Worm (Caenorhabditis elegans): ENCODE data around the gene F42A10.6.
A peak's percentile ranks its signal among the peaks of the same experiment; 100 is the strongest.

F42A10.6 gene

ce11 chrIII:6206161-6206853, 29.6 kb upstream of the F42A10.6 start, which contains the start of the genes sna-3 and rps-3 (continued):
- TF ChIP-seq nhr-90 (tag; optimal IDR thresholded peaks at IDR 0.05): no peak
- TF ChIP-seq ztf-3 (GFP tag; optimal IDR thresholded peaks at IDR 0.05): no peak
- no peak for TF ChIP-seq F39B2.1 (GFP tag; IDR thresholded peaks at IDR 0.05)
- no peak for TF ChIP-seq ceh-100 (GFP tag; IDR thresholded peaks at IDR 0.05)
- TF ChIP-seq ekl-4 (GFP tag; IDR thresholded peaks at IDR 0.05): no peak
- TF ChIP-seq mel-28 (tag; optimal IDR thresholded peaks at IDR 0.05; ENCODE audit: borderline replicate concordance): no peak
- TF ChIP-seq nfya-2 (GFP tag; IDR thresholded peaks at IDR 0.05): no peak
- TF ChIP-seq die-1 (tag; optimal IDR thresholded peaks at IDR 0.05): no peak
- TF ChIP-seq tbp1 (GFP tag; optimal IDR thresholded peaks at IDR 0.05): peak; percentile 58
- TF ChIP-seq F10E7.11 (tag; optimal IDR thresholded peaks at IDR 0.05): no peak
- peak in 1 of 2 experiments; percentile 36 for TF ChIP-seq let-607 (tag; optimal IDR thresholded peaks at IDR 0.05)
- TF ChIP-seq Y56A3A.18 (GFP tag; IDR thresholded peaks at IDR 0.05): no peak
- no peak for TF ChIP-seq F37B4.10 (GFP tag; IDR thresholded peaks at IDR 0.05)
- TF ChIP-seq zim-3 (tag; optimal IDR thresholded peaks at IDR 0.05): no peak
- TF ChIP-seq xnd-1 (tag; optimal IDR thresholded peaks at IDR 0.05): no peak
- no peak for TF ChIP-seq ceh-58 (GFP tag; IDR thresholded peaks at IDR 0.05)
- TF ChIP-seq ceh-91 (GFP tag; IDR thresholded peaks at IDR 0.05): peak; percentile 38; the same call in 1 of the 2 replicates
- TF ChIP-seq ztf-6 (GFP tag; IDR thresholded peaks at IDR 0.05): no peak
- TF ChIP-seq madf-6 (GFP tag; IDR thresholded peaks at IDR 0.05): peak; percentile 58
- TF ChIP-seq dpff-1 (tag; optimal IDR thresholded peaks at IDR 0.05): no peak
- TF ChIP-seq hmg-20 (GFP tag; IDR thresholded peaks at IDR 0.05): no peak
- no peak for TF ChIP-seq madf-10 (tag; optimal IDR thresholded peaks at IDR 0.05)
- TF ChIP-seq sptf-2 (GFP tag; optimal IDR thresholded peaks at IDR 0.05): no peak
- no peak for TF ChIP-seq K11D2.4 (GFP tag; IDR thresholded peaks at IDR 0.05)
- TF ChIP-seq T26A5.8 (tag; optimal IDR thresholded peaks at IDR 0.05): no peak
- TF ChIP-seq zfh-2 (GFP tag; conservative IDR thresholded peaks at IDR 0.05): no peak
- TF ChIP-seq ztf-28 (GFP tag; IDR thresholded peaks at IDR 0.05): no peak
- TF ChIP-seq ZK185.1 (tag; optimal IDR thresholded peaks at IDR 0.05; ENCODE audit: poor library complexity, severe bottlenecking): peak; percentile 40
- TF ChIP-seq hlh-26 (GFP tag; conservative IDR thresholded peaks at IDR 0.05): no peak
- peak; percentile 69 for TF ChIP-seq F49E8.2 (tag; optimal IDR thresholded peaks at IDR 0.05; ENCODE audit: insufficient read depth)
- TF ChIP-seq nfyb-1 (GFP tag; IDR thresholded peaks at IDR 0.05): 0 out of 2 replicates have a peak, but pooled peaks have one; percentile 53
- no peak for TF ChIP-seq him-1 (tag; optimal IDR thresholded peaks at IDR 0.05)
- no peak for TF ChIP-seq pha-4 (tag; optimal IDR thresholded peaks at IDR 0.05)
- TF ChIP-seq chd-7 (tag; optimal IDR thresholded peaks at IDR 0.05): no peak
- TF ChIP-seq gei-17 (GFP tag; optimal IDR thresholded peaks at IDR 0.05): no peak
- TF ChIP-seq F57C9.4 (tag; optimal IDR thresholded peaks at IDR 0.05): no peak
- TF ChIP-seq lin-26 (GFP tag; IDR thresholded peaks at IDR 0.05): no peak
- peak; percentile 48 for TF ChIP-seq efl-1 (GFP tag; optimal IDR thresholded peaks at IDR 0.05)

DNA sequence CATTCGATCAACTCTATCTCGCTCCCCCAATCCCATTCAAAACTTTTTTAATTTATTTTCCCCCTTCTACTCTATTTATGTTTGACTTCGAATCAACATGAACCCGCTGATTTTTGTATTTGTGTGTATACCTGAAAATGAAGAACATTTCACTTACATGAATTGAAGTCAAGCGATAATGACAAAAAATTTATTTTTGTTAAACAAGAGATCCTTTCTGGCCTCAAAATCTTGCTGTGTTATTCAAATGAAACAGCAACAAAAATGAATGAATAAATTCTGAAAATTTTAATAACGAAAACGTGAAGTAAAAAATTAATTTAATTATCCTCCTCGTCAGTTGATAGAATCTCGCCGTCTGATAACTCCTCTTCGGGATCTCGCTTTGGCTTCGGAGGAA, 25.8 kb upstream of the F42A10.6 start:
- TF ChIP-seq ekl-4 (GFP tag; IDR thresholded peaks at IDR 0.05) (peak; percentile 55), snpc-4 (GFP tag; optimal IDR thresholded peaks at IDR 0.05) (no peak), snpc-4 (tag; optimal IDR thresholded peaks at IDR 0.05) (peak in 2 of 4 experiments; percentile 4 to 32), repo-1 (tag; optimal IDR thresholded peaks at IDR 0.05) (no peak), hrde-1 (tag; optimal IDR thresholded peaks at IDR 0.05; ENCODE audit: borderline replicate concordance) (peak; percentile 93), ztf-26 (tag; optimal IDR thresholded peaks at IDR 0.05) (no peak), rec-8 (tag; optimal IDR thresholded peaks at IDR 0.05) (no peak), ZK185.1 (tag; optimal IDR thresholded peaks at IDR 0.05; ENCODE audit: poor library complexity, severe bottlenecking) (no peak), him-1 (tag; optimal IDR thresholded peaks at IDR 0.05) (peak; percentile 72), ztf-18 (tag; optimal IDR thresholded peaks at IDR 0.05) (peak; percentile 12), tlf-1 (GFP tag; optimal IDR thresholded peaks at IDR 0.05) (peak; percentile 14), F39B2.1 (GFP tag; IDR thresholded peaks at IDR 0.05) (no peak), T26A5.8 (tag; optimal IDR thresholded peaks at IDR 0.05) (no peak), aptf-3 (GFP tag; IDR thresholded peaks at IDR 0.05) (no peak), dox-1 (GFP tag; IDR thresholded peaks at IDR 0.05) (no peak), lin-54 (GFP tag; optimal IDR thresholded peaks at IDR 0.05) (peak; percentile 46)

Data from whole organism, young adult.